Worm (Caenorhabditis elegans): ENCODE measurements around the gene nhr-222.

DNA sequence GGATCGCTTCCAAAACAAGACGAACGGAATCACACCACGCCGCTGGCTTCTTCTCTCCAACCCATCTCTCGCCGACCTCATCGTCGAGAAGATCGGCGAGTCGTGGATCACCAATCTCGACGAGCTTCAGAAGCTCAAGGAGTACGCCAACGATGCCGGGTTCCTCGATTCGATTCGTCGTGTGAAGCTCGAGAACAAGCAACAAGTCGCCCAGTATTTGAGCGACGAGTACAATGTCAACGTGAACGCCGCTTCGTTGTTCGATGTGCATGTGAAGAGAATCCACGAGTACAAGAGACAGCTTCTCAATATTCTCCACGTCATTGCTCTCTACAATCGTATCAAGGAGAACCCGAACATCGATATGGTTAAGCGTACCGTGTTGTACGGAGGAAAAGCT, 40.4 kb upstream of the nhr-222 start:
- TF ChIP-seq nhr-237 (tag; optimal IDR thresholded peaks at IDR 0.05): no peak
- TF ChIP-seq mdl-1 (tag; optimal IDR thresholded peaks at IDR 0.05): no peak
- TF ChIP-seq snpc-4 (tag; optimal IDR thresholded peaks at IDR 0.05): no peak
- no peak for TF ChIP-seq blmp-1 (tag; optimal IDR thresholded peaks at IDR 0.05; ENCODE audit: insufficient read depth)
- no peak for TF ChIP-seq elt-3 (tag; optimal IDR thresholded peaks at IDR 0.05)
- TF ChIP-seq nhr-77 (tag; optimal IDR thresholded peaks at IDR 0.05): no peak
- no peak for TF ChIP-seq ztf-1 (GFP tag; conservative IDR thresholded peaks at IDR 0.05)
- no peak for TF ChIP-seq nhr-12 (tag; optimal IDR thresholded peaks at IDR 0.05)
- no peak for TF ChIP-seq unc-62 (GFP tag; optimal IDR thresholded peaks at IDR 0.05)

Measured in whole organism, L2 larva.